Worm (Caenorhabditis elegans): ENCODE results near the gene pnk-4.

DNA sequence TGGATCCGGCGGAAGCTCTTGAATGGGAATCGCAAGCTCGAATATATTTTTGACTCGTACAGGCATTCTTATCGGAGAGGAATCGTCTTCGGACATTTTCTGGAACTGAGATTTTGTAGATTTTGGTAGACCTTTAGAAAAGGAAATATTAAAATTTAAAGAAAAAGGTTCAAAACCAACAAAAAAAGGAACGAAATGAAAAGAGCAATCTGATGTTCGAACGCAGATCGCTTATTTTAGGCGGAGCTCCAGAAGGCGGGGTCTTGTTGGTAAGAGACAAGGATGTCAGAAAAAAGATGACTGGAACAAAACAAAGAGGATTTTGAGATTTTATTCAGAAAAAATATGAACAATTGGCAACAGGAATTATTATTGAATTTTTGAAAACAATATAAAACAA, 19.3 kb downstream of the pnk-4 start, which contains the start of gene C42D8.9:
- TF ChIP-seq skn-1 (tag; optimal IDR thresholded peaks at IDR 0.05) (no peak), ztf-4 (tag; optimal IDR thresholded peaks at IDR 0.05) (no peak), nhr-12 (tag; optimal IDR thresholded peaks at IDR 0.05) (no peak), snpc-4 (tag; optimal IDR thresholded peaks at IDR 0.05) (no peak)
